Fruit fly (Drosophila melanogaster): ENCODE data around the gene Try29F.

- TF ChIP-seq ttk (optimal IDR thresholded peaks at IDR 0.05): no peak
- TF ChIP-seq Sin3A (optimal IDR thresholded peaks at IDR 0.05): no peak
- no peak for TF ChIP-seq psq (optimal IDR thresholded peaks at IDR 0.05)
These were observed 23.8 kb upstream of the Try29F start for dm6 chr2L:8974506-8974905.

Measured in Kc167 (cell line).